Worm (Caenorhabditis elegans): ENCODE results near the gene spe-27.

The spe-27 gene

ce11 chrIV:5865818-5866217 lies at the start of gene spe-27:
spe-27 (minus strand) TSS chrIV:5865918.
- TF ChIP-seq ets-7 (tag; optimal IDR thresholded peaks at IDR 0.05) (no peak), hmg-4 (GFP tag; optimal IDR thresholded peaks at IDR 0.05) (no peak), aly-1 (tag; optimal IDR thresholded peaks at IDR 0.05) (no peak), tbx-11 (GFP tag; IDR thresholded peaks at IDR 0.05) (no peak), ama-1 (optimal IDR thresholded peaks at IDR 0.05) (no peak), B0310.2 (tag; optimal IDR thresholded peaks at IDR 0.05) (no peak), hnd-1 (tag; optimal IDR thresholded peaks at IDR 0.05) (no peak), ceh-13 (GFP tag; optimal IDR thresholded peaks at IDR 0.05) (no peak), pes-1 (GFP tag; IDR thresholded peaks at IDR 0.05) (no peak), F13C5.2 (tag; optimal IDR thresholded peaks at IDR 0.05) (no peak), scrt-1 (GFP tag; IDR thresholded peaks at IDR 0.05) (no peak), ceh-36 (tag; optimal IDR thresholded peaks at IDR 0.05) (no peak), sea-1 (GFP tag; conservative IDR thresholded peaks at IDR 0.05) (no peak), flt-1 (GFP tag; IDR thresholded peaks at IDR 0.05) (no peak), tra-4 (tag; optimal IDR thresholded peaks at IDR 0.05) (no peak), tbx-37 (GFP tag; conservative IDR thresholded peaks at IDR 0.05) (no peak), hmbx-1 (tag; optimal IDR thresholded peaks at IDR 0.05) (no peak)

DNA sequence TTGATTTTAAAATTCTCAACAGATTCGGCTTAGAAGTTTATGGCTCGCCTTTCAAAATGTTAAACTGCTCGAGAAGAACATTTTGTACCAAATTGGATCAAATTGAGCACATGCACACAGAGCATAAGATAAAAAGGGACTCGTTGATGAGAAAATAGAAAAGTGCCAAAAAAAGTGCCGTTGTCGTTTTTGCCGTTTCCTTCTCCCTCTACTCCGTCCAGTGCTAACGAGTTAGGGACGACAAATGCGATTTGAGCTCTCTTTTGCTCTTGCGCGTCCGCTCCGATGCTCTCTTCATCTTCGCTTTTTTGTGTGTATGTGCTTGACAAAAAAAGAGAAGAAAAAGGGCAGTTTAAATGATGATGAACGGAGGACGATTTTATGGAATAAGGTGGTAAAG lies 49.4 kb upstream of the spe-27 start:
- no peak for TF ChIP-seq B0310.2 (tag; optimal IDR thresholded peaks at IDR 0.05)
- TF ChIP-seq hmg-4 (GFP tag; optimal IDR thresholded peaks at IDR 0.05): no peak
- no peak for TF ChIP-seq ama-1 (optimal IDR thresholded peaks at IDR 0.05)
- TF ChIP-seq F13C5.2 (tag; optimal IDR thresholded peaks at IDR 0.05): no peak
- no peak for TF ChIP-seq flt-1 (GFP tag; IDR thresholded peaks at IDR 0.05)
- TF ChIP-seq hnd-1 (tag; optimal IDR thresholded peaks at IDR 0.05): no peak
- TF ChIP-seq pes-1 (GFP tag; IDR thresholded peaks at IDR 0.05): no peak
- TF ChIP-seq tbx-11 (GFP tag; IDR thresholded peaks at IDR 0.05): no peak
- no peak for TF ChIP-seq scrt-1 (GFP tag; IDR thresholded peaks at IDR 0.05)
- no peak for TF ChIP-seq tbx-37 (GFP tag; conservative IDR thresholded peaks at IDR 0.05)
- TF ChIP-seq hmbx-1 (tag; optimal IDR thresholded peaks at IDR 0.05): no peak
- TF ChIP-seq tra-4 (tag; optimal IDR thresholded peaks at IDR 0.05): no peak
- TF ChIP-seq ceh-13 (GFP tag; optimal IDR thresholded peaks at IDR 0.05): no peak
- no peak for TF ChIP-seq ets-7 (tag; optimal IDR thresholded peaks at IDR 0.05)

- no peak for TF ChIP-seq pes-1 (GFP tag; IDR thresholded peaks at IDR 0.05)
Observed at ce11 chrIV:5903305-5903778, 37.6 kb upstream of the spe-27 start, which contains the start of gene H04M03.12. H04M03.12 (minus strand) TSS chrIV:5903355.

- no peak for TF ChIP-seq F13C5.2 (tag; optimal IDR thresholded peaks at IDR 0.05)
- no peak for TF ChIP-seq aly-1 (tag; optimal IDR thresholded peaks at IDR 0.05)
- TF ChIP-seq flt-1 (GFP tag; IDR thresholded peaks at IDR 0.05): no peak
- no peak for TF ChIP-seq hmbx-1 (tag; optimal IDR thresholded peaks at IDR 0.05)
- TF ChIP-seq tbx-11 (GFP tag; IDR thresholded peaks at IDR 0.05): no peak
- no peak for TF ChIP-seq pes-1 (GFP tag; IDR thresholded peaks at IDR 0.05)
- no peak for TF ChIP-seq hmg-4 (GFP tag; optimal IDR thresholded peaks at IDR 0.05)
- TF ChIP-seq hnd-1 (tag; optimal IDR thresholded peaks at IDR 0.05): no peak
Observed at ce11 chrIV:5902730-5903129, 37.0 kb upstream of the spe-27 start.

ce11 chrIV:5896341-5896740 lies 30.6 kb upstream of the spe-27 start, which contains the start of gene pck-3:
pck-3 (plus strand) TSS chrIV:5896641.
- no peak for TF ChIP-seq ceh-36 (tag; optimal IDR thresholded peaks at IDR 0.05)
- no peak for TF ChIP-seq ama-1 (optimal IDR thresholded peaks at IDR 0.05)
- TF ChIP-seq sea-1 (GFP tag; conservative IDR thresholded peaks at IDR 0.05): no peak
- no peak for TF ChIP-seq aly-1 (tag; optimal IDR thresholded peaks at IDR 0.05)
- TF ChIP-seq ceh-13 (GFP tag; optimal IDR thresholded peaks at IDR 0.05): no peak
- no peak for TF ChIP-seq hmbx-1 (tag; optimal IDR thresholded peaks at IDR 0.05)
- no peak for TF ChIP-seq flt-1 (GFP tag; IDR thresholded peaks at IDR 0.05)
- no peak for TF ChIP-seq tbx-11 (GFP tag; IDR thresholded peaks at IDR 0.05)
- TF ChIP-seq scrt-1 (GFP tag; IDR thresholded peaks at IDR 0.05): no peak
- no peak for TF ChIP-seq B0310.2 (tag; optimal IDR thresholded peaks at IDR 0.05)
- TF ChIP-seq hmg-4 (GFP tag; optimal IDR thresholded peaks at IDR 0.05): no peak
- no peak for TF ChIP-seq pes-1 (GFP tag; IDR thresholded peaks at IDR 0.05)
- TF ChIP-seq ets-7 (tag; optimal IDR thresholded peaks at IDR 0.05): no peak
- TF ChIP-seq tra-4 (tag; optimal IDR thresholded peaks at IDR 0.05): no peak
- no peak for TF ChIP-seq tbx-37 (GFP tag; conservative IDR thresholded peaks at IDR 0.05)
- no peak for TF ChIP-seq hnd-1 (tag; optimal IDR thresholded peaks at IDR 0.05)

DNA sequence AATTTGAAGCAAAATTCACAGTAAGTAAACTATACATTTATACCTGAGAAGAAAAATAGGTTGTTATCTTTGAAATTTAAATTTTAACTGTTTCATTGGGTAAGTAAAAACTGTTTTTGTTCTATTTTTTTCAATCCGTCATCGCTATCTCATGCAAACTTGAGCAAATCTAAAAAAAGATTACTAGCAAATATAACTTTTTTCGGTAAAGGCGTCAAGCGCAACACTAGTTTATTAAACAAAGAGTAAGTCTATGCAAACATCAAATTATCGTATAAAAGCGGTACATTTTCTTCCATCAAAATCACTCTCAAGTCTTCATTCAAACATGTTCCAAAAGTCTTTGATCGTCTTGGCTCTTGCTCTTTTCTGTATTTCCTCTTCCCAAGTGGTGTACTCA lies 29.5 kb upstream of the spe-27 start, which contains the start of gene nspb-6:
Gene nspb-6 (plus strand): TSS at position 301 of the 400 bp plus-strand sequence.
- TF ChIP-seq ceh-36 (tag; optimal IDR thresholded peaks at IDR 0.05) (no peak), ets-7 (tag; optimal IDR thresholded peaks at IDR 0.05) (no peak), F13C5.2 (tag; optimal IDR thresholded peaks at IDR 0.05) (no peak), pes-1 (GFP tag; IDR thresholded peaks at IDR 0.05) (no peak), hmg-4 (GFP tag; optimal IDR thresholded peaks at IDR 0.05) (no peak), tbx-11 (GFP tag; IDR thresholded peaks at IDR 0.05) (no peak), tbx-37 (GFP tag; conservative IDR thresholded peaks at IDR 0.05) (no peak), B0310.2 (tag; optimal IDR thresholded peaks at IDR 0.05) (no peak)

ce11 chrIV:5891265-5891664 lies 25.5 kb upstream of the spe-27 start, which contains the start of gene H04M03.3:
H04M03.3 (plus strand) TSS chrIV:5891565.
- TF ChIP-seq tra-4 (tag; optimal IDR thresholded peaks at IDR 0.05): no peak
- no peak for TF ChIP-seq tbx-11 (GFP tag; IDR thresholded peaks at IDR 0.05)
- TF ChIP-seq pes-1 (GFP tag; IDR thresholded peaks at IDR 0.05): no peak
- TF ChIP-seq ets-7 (tag; optimal IDR thresholded peaks at IDR 0.05): no peak
- no peak for TF ChIP-seq F13C5.2 (tag; optimal IDR thresholded peaks at IDR 0.05)
- TF ChIP-seq tbx-37 (GFP tag; conservative IDR thresholded peaks at IDR 0.05): no peak
- no peak for TF ChIP-seq aly-1 (tag; optimal IDR thresholded peaks at IDR 0.05)
- TF ChIP-seq ceh-36 (tag; optimal IDR thresholded peaks at IDR 0.05): no peak

DNA sequence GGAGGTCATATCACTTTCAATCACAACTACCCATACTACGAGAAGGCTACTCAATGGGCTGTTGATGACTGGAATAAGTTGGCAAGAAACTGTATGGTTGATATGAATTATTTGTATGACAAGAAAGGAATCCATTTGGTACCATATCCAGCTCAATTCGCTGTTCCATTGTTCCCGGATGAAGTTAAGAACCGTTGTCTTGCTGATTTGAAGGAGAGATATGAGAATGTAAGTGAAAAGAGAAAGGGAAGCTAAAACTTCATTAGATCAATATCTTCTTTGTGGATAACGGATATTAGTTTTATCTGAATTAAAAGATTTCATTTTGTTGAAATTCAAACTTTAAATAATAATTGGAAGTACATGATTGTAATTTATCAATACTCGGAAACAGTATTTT lies 20.9 kb upstream of the spe-27 start:
- TF ChIP-seq scrt-1 (GFP tag; IDR thresholded peaks at IDR 0.05) (no peak), ama-1 (optimal IDR thresholded peaks at IDR 0.05) (no peak), tbx-37 (GFP tag; conservative IDR thresholded peaks at IDR 0.05) (no peak), hmg-4 (GFP tag; optimal IDR thresholded peaks at IDR 0.05) (no peak), tbx-11 (GFP tag; IDR thresholded peaks at IDR 0.05) (no peak), ets-7 (tag; optimal IDR thresholded peaks at IDR 0.05) (no peak), ceh-36 (tag; optimal IDR thresholded peaks at IDR 0.05) (no peak), hmbx-1 (tag; optimal IDR thresholded peaks at IDR 0.05) (no peak), pes-1 (GFP tag; IDR thresholded peaks at IDR 0.05) (no peak), sea-1 (GFP tag; conservative IDR thresholded peaks at IDR 0.05) (no peak)

Measured in whole organism, early embryonic.